Fruit fly (Drosophila melanogaster) whole organism, embryonic: ENCODE measurements around the gene Npc2f.

Source experiments
- ATbp ChIP-seq: fragments of 200-800 bp; sonication (Bioruptor generic); optimal IDR thresholded peaks from 2 replicates; lab custom pipeline; 2017; ENCODE audit warnings: missing biosample characterization, mild to moderate bottlenecking, missing genetic modification characterization, missing genetic modification reagents
- Aef1 ChIP-seq: fragments of 200-800 bp; sonication (Bioruptor generic); IDR thresholded peaks from 3 replicates; pipeline ENCODE4 v1.3.6; 2022; ENCODE audit warnings: missing biosample characterization, missing genetic modification characterization
- Bteb2 ChIP-seq: fragments of 200-800 bp; sonication (Bioruptor generic); optimal IDR thresholded peaks from 2 replicates; lab custom pipeline; 2016; ENCODE audit warnings: missing biosample characterization, missing genetic modification characterization
- CG10274 ChIP-seq: fragments of 200-800 bp; sonication (Bioruptor generic); optimal IDR thresholded peaks from 3 replicates; lab custom pipeline; 2017; ENCODE audit warnings: missing biosample characterization, mild to moderate bottlenecking, missing genetic modification characterization
- CG11247 ChIP-seq: fragments of 200-800 bp; sonication (Bioruptor generic); IDR thresholded peaks from 2 replicates; pipeline ENCODE4 v1.3.6; 2022; ENCODE audit warnings: missing biosample characterization, missing genetic modification characterization
- CG11696 ChIP-seq: fragments of 200-800 bp; sonication (Bioruptor generic); IDR thresholded peaks from 2 replicates; pipeline ENCODE4 v1.3.6; 2022; ENCODE audit warnings: missing biosample characterization, missing genetic modification characterization
- CG13287 ChIP-seq: fragments of 200-800 bp; sonication (Bioruptor generic); IDR thresholded peaks from 2 replicates; pipeline ENCODE4 v1.3.6; 2022; ENCODE audit warnings: missing biosample characterization, missing genetic modification characterization; ENCODE audit not compliant: partially characterized antibody
- CG15269 ChIP-seq: fragments of 200-800 bp; sonication (Bioruptor generic); optimal IDR thresholded peaks from 2 replicates; lab custom pipeline; 2018; ENCODE audit warnings: missing biosample characterization, mild to moderate bottlenecking, missing genetic modification characterization, moderate library complexity
- CG15696 ChIP-seq: fragments of 200-800 bp; sonication (Bioruptor generic); optimal IDR thresholded peaks from 2 replicates; lab custom pipeline; 2019; ENCODE audit warnings: missing biosample characterization, mild to moderate bottlenecking, missing genetic modification characterization, moderate library complexity
- CG17829 ChIP-seq: fragments of 200-800 bp; optimal IDR thresholded peaks from 2 replicates; lab custom pipeline; 2019; ENCODE audit warnings: missing biosample characterization, mild to moderate bottlenecking, missing genetic modification characterization, moderate library complexity
- CG18619 ChIP-seq: fragments of 200-800 bp; sonication (Bioruptor generic); optimal IDR thresholded peaks from 3 replicates; lab custom pipeline; 2017; ENCODE audit warnings: missing biosample characterization, mild to moderate bottlenecking, missing genetic modification characterization
- CG30020 ChIP-seq: fragments of 200-800 bp; optimal IDR thresholded peaks from 2 replicates; lab custom pipeline; 2019; ENCODE audit warnings: missing biosample characterization, mild to moderate bottlenecking, missing genetic modification characterization, moderate library complexity
- CG30431 ChIP-seq: fragments of 200-800 bp; sonication (Bioruptor generic); optimal IDR thresholded peaks from 2 replicates; lab custom pipeline; 2017; ENCODE audit warnings: missing biosample characterization, missing genetic modification characterization
- CG33213 ChIP-seq: fragments of 200-800 bp; sonication (Bioruptor generic); optimal IDR thresholded peaks from 3 replicates; lab custom pipeline; 2016; ENCODE audit warnings: missing biosample characterization, missing genetic modification characterization
- CG34376 ChIP-seq: fragments of 200-800 bp; sonication (Bioruptor generic); optimal IDR thresholded peaks from 2 replicates; lab custom pipeline; 2018; ENCODE audit warnings: missing biosample characterization, mild to moderate bottlenecking, missing genetic modification characterization
- CG3726 ChIP-seq: fragments of 200-800 bp; sonication (Bioruptor generic); IDR thresholded peaks from 3 replicates; pipeline ENCODE4, ENCODE4 v1.3.6; 2022; ENCODE audit warnings: missing biosample characterization, missing genetic modification characterization
- CG4328 ChIP-seq: fragments of 200-800 bp; sonication (Bioruptor generic); optimal IDR thresholded peaks from 3 replicates; lab custom pipeline; 2017; ENCODE audit warnings: missing biosample characterization, missing genetic modification reagents, missing genetic modification characterization
- CG7372 ChIP-seq: fragments of 200-800 bp; sonication (Bioruptor generic); IDR thresholded peaks from 2 replicates; pipeline ENCODE4 v1.3.6; 2022; ENCODE audit warnings: missing biosample characterization, missing genetic modification characterization
- CG8089 ChIP-seq: fragments of 200-800 bp; sonication (Bioruptor generic); optimal IDR thresholded peaks from 3 replicates; lab custom pipeline; 2016; ENCODE audit warnings: missing biosample characterization, missing genetic modification characterization
- CG8388 ChIP-seq: fragments of 200-800 bp; sonication (Bioruptor generic); optimal IDR thresholded peaks from 2 replicates; lab custom pipeline; 2019; ENCODE audit warnings: missing biosample characterization, mild to moderate bottlenecking, missing genetic modification characterization, moderate library complexity
- CG8478 ChIP-seq: fragments of >200 bp; optimal IDR thresholded peaks from 2 replicates; lab custom pipeline; 2018
- CG9817 ChIP-seq: fragments of 200-800 bp; sonication (Bioruptor generic); optimal IDR thresholded peaks from 2 replicates; lab custom pipeline; 2018; ENCODE audit warnings: missing biosample characterization, mild to moderate bottlenecking, missing genetic modification characterization, moderate library complexity
- Camta ChIP-seq: fragments of 200-800 bp; sonication (Bioruptor generic); optimal IDR thresholded peaks from 2 replicates; lab custom pipeline; 2016; ENCODE audit warnings: missing biosample characterization, missing genetic modification characterization
- Deaf1 ChIP-seq: fragments of 200-800 bp; optimal IDR thresholded peaks from 3 replicates; lab custom pipeline; 2019; ENCODE audit warnings: missing biosample characterization, mild to moderate bottlenecking, missing genetic modification characterization, moderate library complexity
- Dp ChIP-seq: fragments of 200-800 bp; sonication (Bioruptor generic); optimal IDR thresholded peaks from 2 replicates; lab custom pipeline; 2018; ENCODE audit warnings: missing biosample characterization, mild to moderate bottlenecking, missing genetic modification characterization, moderate library complexity
- Eip74EF ChIP-seq, 2 experiments: fragments of 200-800 bp in 1 of 2; fragments of >200 bp in 1 of 2; sonication (Bioruptor generic) in 1 of 2; optimal IDR thresholded peaks; 2 replicates each; lab custom pipeline; 2017 to 2019; ENCODE audit warnings: missing biosample characterization in 2 of 2, missing genetic modification characterization in 2 of 2, mild to moderate bottlenecking in 1 of 2, moderate library complexity in 1 of 2
- Gug ChIP-seq: fragments of 200-800 bp; sonication (Bioruptor generic); IDR thresholded peaks from 4 replicates; pipeline ENCODE4 v1.3.6; 2022; ENCODE audit warnings: missing biosample characterization, missing genetic modification characterization
- Hsf ChIP-seq: fragments of 200-800 bp; sonication (Bioruptor generic); optimal IDR thresholded peaks from 3 replicates; lab custom pipeline; 2016; ENCODE audit warnings: missing biosample characterization, missing genetic modification characterization
- MBD-R2 ChIP-seq: fragments of 200-800 bp; sonication (Bioruptor generic); IDR thresholded peaks from 2 replicates; pipeline ENCODE4 v1.3.6; 2022; ENCODE audit warnings: missing biosample characterization, missing genetic modification characterization
- NC2α ChIP-seq: fragments of 200-800 bp; sonication (Bioruptor generic); optimal IDR thresholded peaks from 2 replicates; lab custom pipeline; 2016; ENCODE audit warnings: missing biosample characterization, missing genetic modification characterization
- PHDP ChIP-seq: fragments of 200-800 bp; sonication (Bioruptor generic); optimal IDR thresholded peaks from 3 replicates; lab custom pipeline; 2018; ENCODE audit warnings: missing biosample characterization, mild to moderate bottlenecking, missing genetic modification characterization, moderate library complexity
- Poxn ChIP-seq: fragments of 200-800 bp; sonication (Bioruptor generic); IDR thresholded peaks from 2 replicates; pipeline ENCODE4 v1.3.6; 2022; ENCODE audit warnings: missing biosample characterization, missing genetic modification characterization
- Sin3A ChIP-seq: fragments of >200 bp; optimal IDR thresholded peaks from 2 replicates; lab custom pipeline; 2018
- Trl ChIP-seq, 3 experiments: fragments of >200 bp in 2 of 3; fragments of 200-800 bp in 1 of 3; sonication (Bioruptor generic) in 1 of 3; optimal IDR thresholded peaks; 2 replicates in 1 of 3; 3 replicates in 2 of 3; lab custom pipeline; 2016 to 2017; ENCODE audit warnings: missing biosample characterization in 1 of 3, missing genetic modification characterization in 1 of 3
- Usf ChIP-seq: fragments of 200-800 bp; sonication (Bioruptor generic); optimal IDR thresholded peaks from 2 replicates; lab custom pipeline; 2017; ENCODE audit warnings: missing genotype, missing biosample characterization, missing genetic modification characterization
- Xbp1 ChIP-seq: fragments of 200-800 bp; sonication (Bioruptor generic); optimal IDR thresholded peaks from 3 replicates; lab custom pipeline; 2016; ENCODE audit warnings: missing biosample characterization, mild to moderate bottlenecking, missing genetic modification characterization
- al ChIP-seq: fragments of 200-800 bp; sonication (Bioruptor generic); IDR thresholded peaks from 2 replicates; pipeline ENCODE4 v1.3.6; 2022; ENCODE audit warnings: missing biosample characterization, missing genetic modification characterization
- cas ChIP-seq: fragments of 200-800 bp; sonication (Bioruptor generic); IDR thresholded peaks from 2 replicates; pipeline ENCODE4 v1.3.6; 2022; ENCODE audit warnings: missing biosample characterization, missing genetic modification characterization
- fd102C ChIP-seq: fragments of 200-800 bp; sonication (Bioruptor generic); optimal IDR thresholded peaks from 2 replicates; lab custom pipeline; 2018; ENCODE audit warnings: missing biosample characterization, mild to moderate bottlenecking, missing genetic modification characterization, moderate library complexity
- ken ChIP-seq: fragments of 200-800 bp; sonication (Bioruptor generic); IDR thresholded peaks from 3 replicates; pipeline ENCODE4 v1.3.6; 2022; ENCODE audit warnings: missing biosample characterization, missing genetic modification characterization
- maf-S ChIP-seq: fragments of 200-800 bp; sonication (Bioruptor generic); optimal IDR thresholded peaks from 2 replicates; lab custom pipeline; 2016; ENCODE audit warnings: missing biosample characterization, missing genetic modification characterization
- nom ChIP-seq: fragments of 200-800 bp; sonication (Bioruptor generic); optimal IDR thresholded peaks from 2 replicates; lab custom pipeline; 2017; ENCODE audit warnings: missing biosample characterization, missing genetic modification characterization, mild to moderate bottlenecking, moderate library complexity, missing genetic modification reagents
- otp ChIP-seq: fragments of 200-800 bp; sonication (Bioruptor generic); IDR thresholded peaks from 3 replicates; pipeline ENCODE4, ENCODE4 v1.3.6; 2022; ENCODE audit warnings: missing biosample characterization, missing genetic modification characterization
- phol ChIP-seq: fragments of 200-800 bp; sonication (Bioruptor generic); optimal IDR thresholded peaks from 3 replicates; lab custom pipeline; 2018; ENCODE audit warnings: missing biosample characterization, mild to moderate bottlenecking, missing genetic modification characterization, moderate library complexity
- pzg ChIP-seq: fragments of 200-800 bp; sonication (Bioruptor generic); optimal IDR thresholded peaks from 3 replicates; lab custom pipeline; 2018; ENCODE audit warnings: missing biosample characterization, mild to moderate bottlenecking, missing genetic modification characterization, moderate library complexity
- rib ChIP-seq: fragments of 200-800 bp; sonication (Bioruptor generic); IDR thresholded peaks from 2 replicates; pipeline ENCODE4 v1.3.6; 2022; ENCODE audit warnings: missing biosample characterization, missing genetic modification characterization
- sisA ChIP-seq: fragments of 200-800 bp; sonication (Bioruptor generic); IDR thresholded peaks from 2 replicates; pipeline ENCODE4 v1.3.6; 2022; ENCODE audit warnings: missing biosample characterization, missing genetic modification characterization
- slbo ChIP-seq: fragments of 200-800 bp; sonication (Bioruptor generic); IDR thresholded peaks from 2 replicates; pipeline ENCODE4 v1.3.6; 2022; ENCODE audit warnings: missing biosample characterization, missing genetic modification characterization
- tin ChIP-seq: fragments of 200-800 bp; sonication (Bioruptor generic); optimal IDR thresholded peaks from 3 replicates; lab custom pipeline; 2016; ENCODE audit warnings: missing biosample characterization, missing genetic modification characterization
- vvl ChIP-seq: fragments of 200-800 bp; sonication (Bioruptor generic); IDR thresholded peaks from 2 replicates; pipeline ENCODE4 v1.3.6; 2022; ENCODE audit warnings: missing biosample characterization, missing genetic modification characterization
- wdn ChIP-seq: fragments of 200-800 bp; sonication (Bioruptor generic); IDR thresholded peaks from 2 replicates; pipeline ENCODE4 v1.3.6; 2022; ENCODE audit warnings: missing biosample characterization, missing genetic modification characterization

The Npc2f gene

DNA sequence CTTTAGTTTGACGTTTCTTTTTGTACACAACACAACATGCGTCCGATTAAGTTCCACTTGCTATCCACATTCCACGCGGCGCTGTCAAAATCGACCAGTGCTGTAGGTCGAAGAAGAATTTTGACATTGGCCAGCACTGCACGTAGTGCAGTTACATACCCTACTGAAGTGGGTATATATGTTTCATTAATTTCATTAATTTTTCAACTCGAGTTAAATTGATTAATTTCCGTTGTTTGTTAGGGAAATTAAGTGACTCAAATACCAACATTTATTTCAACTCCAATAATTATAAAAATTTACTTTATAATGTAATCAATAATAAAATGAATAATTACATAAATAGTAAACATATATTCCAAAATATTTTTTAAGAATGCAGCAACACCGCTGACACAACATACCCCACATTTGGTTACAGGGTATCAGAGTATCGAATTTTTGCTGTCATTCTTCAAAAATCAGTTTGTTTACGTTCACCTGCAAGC lies 28.7 kb upstream of the Npc2f start, which contains the start of the genes eIF4EHP and CG18428 (continued):
- TF ChIP-seq phol (tag; lab: Kevin White, UChicago) (peak; percentile 99), sisA (GFP tag; lab: Robert Waterston, UW) (no peak), vvl (no peak), slbo (GFP tag; lab: Robert Waterston, UW) (no peak), Gug (GFP tag; lab: Robert Waterston, UW) (peak; percentile 96), ken (GFP tag; lab: Robert Waterston, UW) (0 out of 3 replicates have a peak, but pooled peaks have one; percentile 97), Usf (peak; percentile 99), CG10274 (GFP tag; lab: Kevin White, UChicago) (peak; percentile 94), CG18619 (GFP tag; lab: Kevin White, UChicago) (peak; percentile 99), CG34376 (peak; percentile 98), CG3726 (GFP tag; lab: Robert Waterston, UW) (no peak; the same call in 2 of the 3 replicates), CG8478 (lab: Kevin White, UChicago) (no peak), rib (GFP tag; lab: Robert Waterston, UW) (no peak), fd102C (peak; percentile 91), al (GFP tag; lab: Robert Waterston, UW) (no peak), CG17829 (peak; percentile 100), Hsf (GFP tag; lab: Kevin White, UChicago) (peak; percentile 92), CG15269 (tag; lab: Kevin White, UChicago) (peak; percentile 100), wdn (GFP tag; lab: Robert Waterston, UW) (no peak; the same call in none of the 2 replicates), CG4328 (GFP tag; lab: Kevin White, UChicago) (peak; percentile 99), CG30020 (tag; lab: Kevin White, UChicago) (peak; percentile 95), otp (peak; percentile 96; the same call in 1 of the 3 replicates), Eip74EF (GFP tag; optimal IDR thresholded peaks at IDR 0.05; lab: Kevin White, UChicago) (peak in 1 of 2 experiments; percentile 99), pzg (GFP tag; lab: Kevin White, UChicago) (peak; percentile 74), cas (GFP tag; lab: Robert Waterston, UW) (no peak), Dp (peak; percentile 54), Camta (GFP tag; lab: Kevin White, UChicago) (peak; percentile 89), CG11247 (GFP tag; lab: Robert Waterston, UW) (no peak), CG8388 (GFP tag; lab: Kevin White, UChicago) (peak; percentile 98), CG9817 (tag; lab: Kevin White, UChicago) (peak; percentile 99), Xbp1 (GFP tag; lab: Kevin White, UChicago) (peak; percentile 99), CG30431 (GFP tag; lab: Kevin White, UChicago) (peak; percentile 97), Poxn (GFP tag; lab: Robert Waterston, UW) (0 out of 2 replicates have a peak, but pooled peaks have one; percentile 97), ATbp (GFP tag; lab: Kevin White, UChicago) (peak; percentile 97), CG15696 (peak; percentile 100), CG11696 (GFP tag; lab: Robert Waterston, UW) (peak; percentile 94), CG33213 (GFP tag; lab: Kevin White, UChicago) (peak; percentile 85), nom (GFP tag; lab: Kevin White, UChicago) (peak; percentile 99), Bteb2 (GFP tag; lab: Kevin White, UChicago) (peak; percentile 90), CG13287 (GFP tag; lab: Robert Waterston, UW) (no peak), CG8089 (peak; percentile 65), Aef1 (no peak), NC2α (GFP tag; lab: Kevin White, UChicago) (peak; percentile 48), Trl (optimal IDR thresholded peaks at IDR 0.05; lab: Kevin White, UChicago) (no peak), Trl (GFP tag; optimal IDR thresholded peaks at IDR 0.05; lab: Kevin White, UChicago) (peak; percentile 84), MBD-R2 (GFP tag; lab: Robert Waterston, UW) (no peak; the same call in 1 of the 2 replicates), PHDP (tag; lab: Kevin White, UChicago) (peak; percentile 100), tin (peak; percentile 98), Sin3A (lab: Kevin White, UChicago) (no peak), CG7372 (GFP tag; lab: Robert Waterston, UW) (no peak), maf-S (GFP tag; lab: Kevin White, UChicago) (peak; percentile 83), Deaf1 (tag; lab: Kevin White, UChicago) (peak; percentile 93)
